Worm (Caenorhabditis elegans): ENCODE data around the gene ncap-1.
A peak's percentile ranks its signal among the peaks of the same experiment; 100 is the strongest.

DNA sequence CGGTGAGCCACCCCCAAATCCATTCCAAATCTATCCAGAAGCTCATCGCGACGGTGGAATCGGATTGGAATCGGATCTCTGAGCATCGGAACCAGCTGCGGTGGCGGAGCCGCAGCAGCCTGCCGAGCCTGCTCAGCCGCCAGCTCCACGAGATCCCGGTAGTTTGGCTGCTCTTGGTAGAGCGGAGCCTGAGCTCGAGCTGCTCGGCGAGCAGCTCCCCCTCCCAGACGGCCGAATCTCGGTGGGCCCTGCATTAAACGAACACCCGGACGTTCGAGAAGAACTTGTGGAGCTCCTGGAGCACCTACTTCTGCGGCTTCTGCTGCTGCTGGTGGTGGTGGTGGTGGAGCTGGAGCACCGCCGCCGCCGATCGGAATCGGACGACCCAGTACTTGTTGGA, 15.4 kb downstream of the ncap-1 start:
- TF ChIP-seq ztf-11 (tag; optimal IDR thresholded peaks at IDR 0.05) (no peak), sup-37 (GFP tag; optimal IDR thresholded peaks at IDR 0.05) (no peak), nhr-11 (tag; optimal IDR thresholded peaks at IDR 0.05) (no peak), aly-2 (tag; optimal IDR thresholded peaks at IDR 0.05) (no peak), lin-39 (tag; optimal IDR thresholded peaks at IDR 0.05) (no peak), dpl-1 (GFP tag; optimal IDR thresholded peaks at IDR 0.05) (no peak), ceh-8 (GFP tag; optimal IDR thresholded peaks at IDR 0.05) (peak; percentile 81), fos-1 (tag; optimal IDR thresholded peaks at IDR 0.05) (no peak), irx-1 (tag; optimal IDR thresholded peaks at IDR 0.05) (no peak), vab-15 (tag; optimal IDR thresholded peaks at IDR 0.05) (no peak)
